Fruit fly (Drosophila melanogaster) whole organism, wandering third instar larva: ENCODE measurements around the gene Vsx2.

ENCODE experiments used
- N ChIP-seq: fragments of >200 bp; optimal IDR thresholded peaks from 2 replicates; lab custom pipeline; 2018; ENCODE audit warnings: missing biosample characterization, missing external identifiers, missing genetic modification characterization
- Sp1 ChIP-seq: fragments of 200-800 bp; sonication (Bioruptor generic); optimal IDR thresholded peaks from 3 replicates; lab custom pipeline; 2019; ENCODE audit warnings: missing biosample characterization, mild to moderate bottlenecking, missing genetic modification characterization, moderate library complexity
- Vsx2 ChIP-seq: fragments of 200-300, 225-300 bp; sonication (Bioruptor generic); optimal IDR thresholded peaks from 2 replicates; lab custom pipeline; 2018; ENCODE audit warnings: missing biosample characterization, missing genetic modification characterization; ENCODE audit not compliant: partially characterized antibody
- br ChIP-seq: fragments of 200-800 bp; sonication (Bioruptor generic); optimal IDR thresholded peaks from 2 replicates; lab custom pipeline; 2016; ENCODE audit warnings: missing biosample characterization, missing genetic modification characterization
- pan ChIP-seq: fragments of >200 bp; optimal IDR thresholded peaks from 2 replicates; lab custom pipeline; 2017
- usp ChIP-seq: fragments of >200 bp; optimal IDR thresholded peaks from 2 replicates; lab custom pipeline; 2017; ENCODE audit warnings: missing biosample characterization, missing genetic modification characterization

dm6 chrX:5485903-5486302 lies 74.1 kb downstream of the Vsx2 start:
- TF ChIP-seq Sp1 (no peak), N (GFP tag; lab: Kevin White, UChicago) (no peak), Vsx2 (GFP tag; lab: Kevin White, UChicago) (no peak), br (no peak), pan (lab: Kevin White, UChicago) (no peak), usp (GFP tag; lab: Kevin White, UChicago) (no peak)
